Fruit fly (Drosophila melanogaster) whole organism, pupa: Measurements from ENCODE around the gene CG31465.
A peak's percentile ranks its signal among the peaks of the same experiment; 100 is the strongest.

Experiments
- CG10348 ChIP-seq: fragments of 200-800 bp; sonication (Bioruptor generic); IDR thresholded peaks from 2 replicates; pipeline ENCODE4 v1.3.6; 2022; ENCODE audit warnings: missing biosample characterization, missing genetic modification characterization
- CG13204 ChIP-seq: fragments of 200-800 bp; sonication (Bioruptor generic); optimal IDR thresholded peaks from 2 replicates; lab custom pipeline; 2018; ENCODE audit warnings: missing biosample characterization, mild to moderate bottlenecking, missing genetic modification characterization, moderate library complexity
- Snoo ChIP-seq: fragments of 200-800 bp; sonication (Bioruptor generic); optimal IDR thresholded peaks from 3 replicates; lab custom pipeline; 2017; ENCODE audit warnings: missing biosample characterization, mild to moderate bottlenecking, missing genetic modification characterization, inconsistent platforms
- fd96Ca ChIP-seq: fragments of 200-800 bp; sonication (Bioruptor generic); IDR thresholded peaks from 3 replicates; pipeline ENCODE4 v1.3.6; 2022; ENCODE audit warnings: missing biosample characterization, missing genetic modification characterization

DNA sequence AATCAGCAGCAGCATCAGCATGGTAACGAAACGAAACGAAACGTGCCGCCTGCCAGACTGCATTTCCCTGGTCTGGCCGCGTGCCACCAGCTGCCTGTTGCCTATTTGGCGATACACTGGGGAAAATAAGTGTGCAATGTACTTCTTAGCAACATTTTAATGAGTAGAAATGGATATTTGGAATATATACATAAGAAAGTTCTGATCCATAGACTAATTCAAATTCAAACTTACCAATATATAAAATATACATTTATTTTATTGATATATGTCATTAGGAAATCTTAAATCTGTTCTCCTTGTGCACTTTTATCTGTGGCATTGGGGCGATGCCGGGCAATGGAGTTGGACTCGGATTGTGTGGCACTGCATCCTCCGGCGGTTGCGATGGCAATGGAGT, 13.3 kb downstream of the CG31465 start:
- peak; percentile 68; the same call in 2 of the 3 replicates for TF ChIP-seq fd96Ca (GFP tag; lab: Robert Waterston, UW)
- TF ChIP-seq Snoo (tag; lab: Kevin White, UChicago) = peak; percentile 32
- peak; percentile 59 for TF ChIP-seq CG13204 (GFP tag; lab: Kevin White, UChicago)
- 0 out of 2 replicates have a peak, but pooled peaks have one; percentile 29 for TF ChIP-seq CG10348 (GFP tag; lab: Robert Waterston, UW)
